Worm (Caenorhabditis elegans) whole organism, early embryonic: ENCODE measurements around the gene B0464.9.

Experiments used
- B0310.2 ChIP-seq: sonication (generic microtip); optimal IDR thresholded peaks from 2 replicates; lab custom pipeline; 2016; ENCODE audit warnings: mild to moderate bottlenecking, missing genetic modification characterization, missing compliant biosample characterization
- F13C5.2 ChIP-seq: sonication (generic microtip); optimal IDR thresholded peaks from 2 replicates; lab custom pipeline; 2017; ENCODE audit warnings: mild to moderate bottlenecking, missing genetic modification characterization, inconsistent platforms, missing compliant biosample characterization
- aly-1 ChIP-seq: sonication (generic microtip); optimal IDR thresholded peaks from 2 replicates; lab custom pipeline; 2016; ENCODE audit warnings: missing genetic modification characterization, missing compliant biosample characterization
- ama-1 ChIP-seq: fragments of 150-350 bp; optimal IDR thresholded peaks from 2 replicates; lab custom pipeline; 2014
- ceh-13 ChIP-seq: fragments of 200-800 bp; sonication (Bioruptor generic); optimal IDR thresholded peaks from 2 replicates; lab custom pipeline; 2018; ENCODE audit warnings: mild to moderate bottlenecking, missing genetic modification characterization, missing compliant biosample characterization
- ceh-36 ChIP-seq: sonication (generic microtip); optimal IDR thresholded peaks from 2 replicates; lab custom pipeline; 2016; ENCODE audit warnings: missing genetic modification characterization, inconsistent platforms, missing compliant biosample characterization
- ets-7 ChIP-seq: sonication (generic microtip); optimal IDR thresholded peaks from 2 replicates; lab custom pipeline; 2016; ENCODE audit warnings: missing genotype, missing genetic modification characterization, missing compliant biosample characterization
- flt-1 ChIP-seq: fragments of 200-800 bp; sonication (Bioruptor generic); IDR thresholded peaks from 2 replicates; pipeline ENCODE4 v1.3.6; 2022; ENCODE audit warnings: missing genetic modification characterization, missing compliant biosample characterization
- hmbx-1 ChIP-seq: sonication (generic microtip); optimal IDR thresholded peaks from 2 replicates; lab custom pipeline; 2016; ENCODE audit warnings: mild to moderate bottlenecking, missing genetic modification characterization, missing compliant biosample characterization
- hmg-4 ChIP-seq: fragments of 200-800 bp; sonication (Bioruptor generic); optimal IDR thresholded peaks from 2 replicates; lab custom pipeline; 2018; ENCODE audit warnings: mild to moderate bottlenecking, missing genetic modification characterization, missing compliant biosample characterization
- hnd-1 ChIP-seq: sonication (generic microtip); optimal IDR thresholded peaks from 2 replicates; lab custom pipeline; 2016; ENCODE audit warnings: missing genetic modification characterization, missing compliant biosample characterization
- pes-1 ChIP-seq: fragments of 200-800 bp; sonication (Bioruptor generic); IDR thresholded peaks from 2 replicates; pipeline ENCODE4 v1.3.6; 2022; ENCODE audit warnings: missing genetic modification reagents, missing genetic modification characterization, missing compliant biosample characterization
- scrt-1 ChIP-seq: fragments of 200-800 bp; sonication (Bioruptor generic); IDR thresholded peaks from 2 replicates; pipeline ENCODE4 v1.3.6; 2022; ENCODE audit warnings: missing genetic modification characterization, missing compliant biosample characterization
- sea-1 ChIP-seq: fragments of 200-800 bp; sonication (Bioruptor generic); conservative IDR thresholded peaks from 2 replicates; pipeline ENCODE4 v1.3.6; 2022; ENCODE audit warnings: missing genetic modification characterization, missing compliant biosample characterization
- tbx-11 ChIP-seq: fragments of 200-800 bp; sonication (Bioruptor generic); IDR thresholded peaks from 2 replicates; pipeline ENCODE4 v1.3.6; 2022; ENCODE audit warnings: missing genetic modification characterization, missing compliant biosample characterization
- tbx-37 ChIP-seq: fragments of 200-800 bp; sonication (Bioruptor generic); conservative IDR thresholded peaks from 2 replicates; pipeline ENCODE4 v1.3.6; 2022; ENCODE audit warnings: missing genetic modification reagents, missing genetic modification characterization, missing compliant biosample characterization
- tra-4 ChIP-seq: sonication (generic microtip); optimal IDR thresholded peaks from 2 replicates; lab custom pipeline; 2017; ENCODE audit warnings: missing genetic modification characterization, missing compliant biosample characterization

B0464.9 gene

ce11 chrIII:9497412-9497811 is 31.8 kb downstream of the B0464.9 start:
- no peak for TF ChIP-seq hmg-4 (GFP tag; lab: Kevin White, UChicago)
- TF ChIP-seq ceh-13 (GFP tag; lab: Kevin White, UChicago): no peak
- no peak for TF ChIP-seq ceh-36 (tag; lab: Kevin White, UChicago)
- no peak for TF ChIP-seq sea-1
- no peak for TF ChIP-seq F13C5.2 (tag; lab: Kevin White, UChicago)
- TF ChIP-seq hmbx-1 (tag; lab: Kevin White, UChicago): no peak
- TF ChIP-seq ama-1: no peak
- no peak for TF ChIP-seq tbx-11 (GFP tag; lab: Robert Waterston, UW)
- no peak for TF ChIP-seq hnd-1 (tag; lab: Kevin White, UChicago)
- no peak for TF ChIP-seq pes-1
- no peak for TF ChIP-seq scrt-1 (GFP tag; lab: Robert Waterston, UW)

- no peak for TF ChIP-seq ceh-36 (tag; lab: Kevin White, UChicago)
Observed at ce11 chrIII:9500267-9500666, 34.7 kb downstream of the B0464.9 start, which contains the start of gene sod-4. Gene sod-4 (minus strand): TSS chrIII:9500375.

- no peak for TF ChIP-seq hmbx-1 (tag; lab: Kevin White, UChicago)
- TF ChIP-seq tra-4 (tag; lab: Kevin White, UChicago): no peak
- TF ChIP-seq B0310.2 (tag; lab: Kevin White, UChicago): no peak
- no peak for TF ChIP-seq sea-1
- TF ChIP-seq ama-1: no peak
- TF ChIP-seq scrt-1 (GFP tag; lab: Robert Waterston, UW): no peak
- TF ChIP-seq tbx-11 (GFP tag; lab: Robert Waterston, UW): no peak
Observed at ce11 chrIII:9501072-9501471, 35.5 kb downstream of the B0464.9 start.

- TF ChIP-seq tbx-37 (GFP tag; lab: Robert Waterston, UW): no peak
Observed at ce11 chrIII:9502155-9502714, 36.7 kb downstream of the B0464.9 start.

- TF ChIP-seq F13C5.2 (tag; lab: Kevin White, UChicago): no peak
- TF ChIP-seq aly-1 (tag; lab: Kevin White, UChicago): no peak
- no peak for TF ChIP-seq tbx-37 (GFP tag; lab: Robert Waterston, UW)
- no peak for TF ChIP-seq hmbx-1 (tag; lab: Kevin White, UChicago)
- TF ChIP-seq ama-1: no peak
Observed at ce11 chrIII:9504347-9504746, 38.8 kb downstream of the B0464.9 start.

- TF ChIP-seq F13C5.2 (tag; lab: Kevin White, UChicago) (peak; percentile 1), hmbx-1 (tag; lab: Kevin White, UChicago) (no peak), ama-1 (no peak), hmg-4 (GFP tag; lab: Kevin White, UChicago) (peak; percentile 6), hnd-1 (tag; lab: Kevin White, UChicago) (no peak), tbx-11 (GFP tag; lab: Robert Waterston, UW) (no peak), ceh-13 (GFP tag; lab: Kevin White, UChicago) (no peak), aly-1 (tag; lab: Kevin White, UChicago) (no peak)
Observed at ce11 chrIII:9507799-9508198, 42.2 kb downstream of the B0464.9 start, which contains the start of gene vha-14. Gene vha-14 (plus strand): TSS chrIII:9508100.

ce11 chrIII:9509764-9510370 is 44.3 kb downstream of the B0464.9 start:
- no peak for TF ChIP-seq hmbx-1 (tag; lab: Kevin White, UChicago)
- TF ChIP-seq ceh-36 (tag; lab: Kevin White, UChicago): no peak
- no peak for TF ChIP-seq aly-1 (tag; lab: Kevin White, UChicago)
- no peak for TF ChIP-seq flt-1
- TF ChIP-seq hmg-4 (GFP tag; lab: Kevin White, UChicago): no peak
- TF ChIP-seq ceh-13 (GFP tag; lab: Kevin White, UChicago): no peak
- TF ChIP-seq tbx-11 (GFP tag; lab: Robert Waterston, UW): no peak
- TF ChIP-seq pes-1: no peak
- no peak for TF ChIP-seq ets-7 (tag; lab: Kevin White, UChicago)
- no peak for TF ChIP-seq tra-4 (tag; lab: Kevin White, UChicago)
- TF ChIP-seq hnd-1 (tag; lab: Kevin White, UChicago): no peak
- no peak for TF ChIP-seq B0310.2 (tag; lab: Kevin White, UChicago)
- TF ChIP-seq ama-1: no peak

ce11 chrIII:9511055-9511520 is 45.5 kb downstream of the B0464.9 start, which contains the start of gene F55H2.5:
Gene F55H2.5 (plus strand): TSS chrIII:9511470.
- no peak for TF ChIP-seq ama-1
- TF ChIP-seq tbx-37 (GFP tag; lab: Robert Waterston, UW): no peak
- no peak for TF ChIP-seq ceh-36 (tag; lab: Kevin White, UChicago)
- TF ChIP-seq tra-4 (tag; lab: Kevin White, UChicago): no peak
- TF ChIP-seq pes-1: no peak
- no peak for TF ChIP-seq ceh-13 (GFP tag; lab: Kevin White, UChicago)
- TF ChIP-seq ets-7 (tag; lab: Kevin White, UChicago): no peak
- TF ChIP-seq aly-1 (tag; lab: Kevin White, UChicago): no peak
- no peak for TF ChIP-seq F13C5.2 (tag; lab: Kevin White, UChicago)
- TF ChIP-seq hmg-4 (GFP tag; lab: Kevin White, UChicago): no peak
- TF ChIP-seq scrt-1 (GFP tag; lab: Robert Waterston, UW): no peak
- TF ChIP-seq hnd-1 (tag; lab: Kevin White, UChicago): no peak
- TF ChIP-seq tbx-11 (GFP tag; lab: Robert Waterston, UW): no peak
- TF ChIP-seq flt-1: no peak
- no peak for TF ChIP-seq B0310.2 (tag; lab: Kevin White, UChicago)
- no peak for TF ChIP-seq sea-1
- TF ChIP-seq hmbx-1 (tag; lab: Kevin White, UChicago): no peak
